Worm (Caenorhabditis elegans): ENCODE data around the gene pes-8.

DNA sequence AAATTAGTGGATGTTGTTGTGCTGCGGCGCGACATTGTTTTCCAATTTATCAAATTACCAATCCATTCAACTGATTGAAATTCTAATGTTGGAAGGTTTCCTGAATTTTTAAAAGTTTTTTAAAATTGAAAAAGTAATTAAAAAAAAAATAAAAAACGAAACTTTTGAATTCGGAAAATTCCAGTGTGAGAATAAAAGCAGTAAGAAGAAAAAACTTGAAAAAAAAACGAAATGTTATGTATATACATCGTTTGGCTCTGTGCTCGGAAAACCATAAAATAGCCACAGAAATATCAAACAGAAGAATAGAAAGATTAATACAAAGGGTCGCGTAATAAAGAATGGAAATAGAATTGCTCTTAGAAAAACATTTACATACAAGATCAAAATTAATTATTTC is 19.6 kb upstream of the pes-8 start, which contains the start of gene vav-1:
- TF ChIP-seq nhr-28 (tag; optimal IDR thresholded peaks at IDR 0.05) (no peak), unc-39 (tag; optimal IDR thresholded peaks at IDR 0.05) (no peak), nhr-12 (tag; optimal IDR thresholded peaks at IDR 0.05) (no peak), unc-120 (tag; optimal IDR thresholded peaks at IDR 0.05; ENCODE audit: poor library complexity, severe bottlenecking) (no peak), unc-62 (GFP tag; optimal IDR thresholded peaks at IDR 0.05) (no peak)

Measured in whole organism, mixed stage, embryonic.